Worm (Caenorhabditis elegans) whole organism, L4/young adult: ENCODE measurements around the gene T19D2.3.

ENCODE experiments used
- dao-5 ChIP-seq: sonication (generic microtip); optimal IDR thresholded peaks from 2 replicates; lab custom pipeline; 2016; ENCODE audit warnings: missing genotype, missing genetic modification characterization, moderate library complexity, missing compliant biosample characterization
- him-1 ChIP-seq: sonication (generic microtip); optimal IDR thresholded peaks from 2 replicates; lab custom pipeline; 2016; ENCODE audit warnings: missing genotype, missing genetic modification reagents, missing genetic modification characterization, missing compliant biosample characterization

- TF ChIP-seq him-1 (tag; lab: Kevin White, UChicago) (no peak), dao-5 (tag; lab: Kevin White, UChicago) (no peak)
These were observed 38.2 kb downstream of the T19D2.3 start for ce11 chrX:3977271-3977670.
